Worm (Caenorhabditis elegans) whole organism, early embryonic: Measurements from ENCODE around the gene zer-1.

Experiments
- F13C5.2 ChIP-seq: sonication (generic microtip); optimal IDR thresholded peaks from 2 replicates; lab custom pipeline; 2017; ENCODE audit warnings: mild to moderate bottlenecking, missing genetic modification characterization, inconsistent platforms, missing compliant biosample characterization
- ama-1 ChIP-seq: fragments of 150-350 bp; optimal IDR thresholded peaks from 2 replicates; lab custom pipeline; 2014
- ets-7 ChIP-seq: sonication (generic microtip); optimal IDR thresholded peaks from 2 replicates; lab custom pipeline; 2016; ENCODE audit warnings: missing genotype, missing genetic modification characterization, missing compliant biosample characterization
- flt-1 ChIP-seq: fragments of 200-800 bp; sonication (Bioruptor generic); IDR thresholded peaks from 2 replicates; pipeline ENCODE4 v1.3.6; 2022; ENCODE audit warnings: missing genetic modification characterization, missing compliant biosample characterization
- tra-4 ChIP-seq: sonication (generic microtip); optimal IDR thresholded peaks from 2 replicates; lab custom pipeline; 2017; ENCODE audit warnings: missing genetic modification characterization, missing compliant biosample characterization

ce11 chrIII:842630-843029 is 44.0 kb downstream of the zer-1 start, which contains the start of gene far-8:
- TF ChIP-seq tra-4 (no peak), F13C5.2 (tag; lab: Kevin White, UChicago) (no peak), ets-7 (no peak), flt-1 (GFP tag; lab: Robert Waterston, UW) (no peak), ama-1 (no peak)
